Worm (Caenorhabditis elegans) whole organism, L1 larva: Measurements from ENCODE around the gene M110.7.
A peak's percentile ranks its signal among the peaks of the same experiment; 100 is the strongest.

Experiments used
- C16A3.4 ChIP-seq: fragments of 150-350 bp; optimal IDR thresholded peaks from 2 replicates; lab custom pipeline; 2014; ENCODE audit warnings: missing biosample characterization, missing genetic modification characterization
- C34B4.2 ChIP-seq: sonication (generic microtip); optimal IDR thresholded peaks from 2 replicates; lab custom pipeline; 2017; ENCODE audit warnings: mild to moderate bottlenecking, missing genetic modification characterization, missing compliant biosample characterization
- F16B12.6 ChIP-seq: fragments of 150-350 bp; optimal IDR thresholded peaks from 2 replicates; lab custom pipeline; 2014; ENCODE audit warnings: missing biosample characterization, missing genetic modification characterization
- Y116A8C.19 ChIP-seq: sonication (generic microtip); optimal IDR thresholded peaks from 2 replicates; lab custom pipeline; 2016; ENCODE audit warnings: missing compliant biosample characterization, missing genetic modification characterization, borderline replicate concordance
- aha-1 ChIP-seq: fragments of 150-350 bp; optimal IDR thresholded peaks from 2 replicates; lab custom pipeline; 2014; ENCODE audit warnings: missing biosample characterization, missing genetic modification characterization
- alr-1 ChIP-seq: fragments of 200-800 bp; sonication (Bioruptor generic); optimal IDR thresholded peaks from 2 replicates; lab custom pipeline; 2018; ENCODE audit warnings: borderline replicate concordance, mild to moderate bottlenecking, missing genetic modification characterization, missing compliant biosample characterization
- blmp-1 ChIP-seq: fragments of 150-350 bp; optimal IDR thresholded peaks from 2 replicates; lab custom pipeline; 2014; ENCODE audit warnings: missing biosample characterization, missing genetic modification characterization
- ceh-88 ChIP-seq: fragments of 200-800 bp; sonication (Bioruptor generic); IDR thresholded peaks from 2 replicates; pipeline ENCODE4 v1.3.6; 2022; ENCODE audit warnings: missing genetic modification characterization, missing compliant biosample characterization
- ces-1 ChIP-seq: fragments of 150-350 bp; optimal IDR thresholded peaks from 2 replicates; lab custom pipeline; 2014; ENCODE audit warnings: missing biosample characterization, missing genetic modification reagents, missing genetic modification characterization
- efl-3 ChIP-seq: fragments of 200-800 bp; sonication (Bioruptor generic); optimal IDR thresholded peaks from 2 replicates; lab custom pipeline; 2018; ENCODE audit warnings: mild to moderate bottlenecking, missing genetic modification characterization, missing compliant biosample characterization
- egl-13 ChIP-seq: sonication (generic microtip); optimal IDR thresholded peaks from 2 replicates; lab custom pipeline; 2016; ENCODE audit warnings: missing genotype, missing genetic modification reagents, missing genetic modification characterization, missing compliant biosample characterization
- elt-2 ChIP-seq: sonication (generic microtip); optimal IDR thresholded peaks from 2 replicates; lab custom pipeline; 2016; ENCODE audit warnings: missing genetic modification characterization, mild to moderate bottlenecking, inconsistent platforms, missing compliant biosample characterization, missing genetic modification reagents
- elt-3 ChIP-seq, 6 experiments: fragments of 150-350 bp in 1 of 6; sonication (generic microtip); optimal IDR thresholded peaks; 2 replicates each; lab custom pipeline; 2017 to 2018; ENCODE audit warnings: missing biosample characterization in 6 of 6, missing genetic modification characterization in 6 of 6, inconsistent platforms in 1 of 6
- ets-5 ChIP-seq: fragments of 200-800 bp; sonication (Bioruptor generic); IDR thresholded peaks from 2 replicates; pipeline ENCODE4 v1.3.6; 2022; ENCODE audit warnings: missing genetic modification characterization, missing compliant biosample characterization
- fkh-10 ChIP-seq: sonication (generic microtip); optimal IDR thresholded peaks from 2 replicates; lab custom pipeline; 2017; ENCODE audit warnings: missing biosample characterization, missing genetic modification reagents, missing genetic modification characterization
- fkh-8 ChIP-seq: sonication (generic microtip); optimal IDR thresholded peaks from 2 replicates; lab custom pipeline; 2016; ENCODE audit warnings: mild to moderate bottlenecking, missing genetic modification characterization, missing compliant biosample characterization
- fos-1 ChIP-seq: fragments of 150-350 bp; optimal IDR thresholded peaks from 2 replicates; lab custom pipeline; 2014; ENCODE audit warnings: missing biosample characterization, missing genetic modification characterization
- hlh-17 ChIP-seq: fragments of 200-800 bp; sonication (Bioruptor generic); optimal IDR thresholded peaks from 2 replicates; lab custom pipeline; 2018; ENCODE audit warnings: missing genetic modification characterization, mild to moderate bottlenecking, missing compliant biosample characterization, moderate library complexity, borderline replicate concordance
- hpl-2 ChIP-seq: fragments of 150-350 bp; optimal IDR thresholded peaks from 2 replicates; lab custom pipeline; 2014; ENCODE audit warnings: missing biosample characterization, missing genetic modification reagents, missing genetic modification characterization
- isw-1 ChIP-seq: fragments of 200-800 bp; sonication (Bioruptor generic); IDR thresholded peaks from 2 replicates; pipeline ENCODE4 v1.3.6; 2022; ENCODE audit warnings: missing genetic modification characterization, missing compliant biosample characterization
- lin-14 ChIP-seq: fragments of 200-800 bp; sonication (Bioruptor generic); optimal IDR thresholded peaks from 2 replicates; lab custom pipeline; 2018; ENCODE audit warnings: mild to moderate bottlenecking, missing genetic modification characterization, moderate library complexity, missing compliant biosample characterization
- lin-35 ChIP-seq, 2 experiments: fragments of 150-350 bp; optimal IDR thresholded peaks; 2 replicates each; lab custom pipeline; 2014; ENCODE audit warnings: missing biosample characterization in 2 of 2, missing genetic modification characterization in 2 of 2, missing genetic modification reagents in 2 of 2
- lin-39 ChIP-seq: fragments of 150-350 bp; optimal IDR thresholded peaks from 2 replicates; lab custom pipeline; 2014; ENCODE audit warnings: missing biosample characterization, missing genetic modification reagents, missing genetic modification characterization
- lsy-2 ChIP-seq, 2 experiments: fragments of 150-350 bp; optimal IDR thresholded peaks; 2 replicates each; lab custom pipeline; 2014; ENCODE audit warnings: missing biosample characterization in 2 of 2, missing genetic modification characterization in 2 of 2
- mef-2 ChIP-seq: fragments of 150-350 bp; optimal IDR thresholded peaks from 2 replicates; lab custom pipeline; 2014; ENCODE audit warnings: missing biosample characterization, missing genetic modification characterization
- mep-1 ChIP-seq: fragments of 150-350 bp; optimal IDR thresholded peaks from 2 replicates; lab custom pipeline; 2014; ENCODE audit warnings: missing biosample characterization, missing genetic modification characterization
- nhr-19 ChIP-seq: fragments of 200-800 bp; sonication (Bioruptor generic); conservative IDR thresholded peaks from 2 replicates; pipeline ENCODE4 v1.3.6; 2022; ENCODE audit warnings: missing genetic modification characterization, missing compliant biosample characterization
- nhr-20 ChIP-seq: sonication (generic microtip); optimal IDR thresholded peaks from 2 replicates; lab custom pipeline; 2016; ENCODE audit warnings: mild to moderate bottlenecking, missing genetic modification characterization, missing compliant biosample characterization
- nhr-28 ChIP-seq: fragments of 150-350 bp; optimal IDR thresholded peaks from 2 replicates; lab custom pipeline; 2014; ENCODE audit warnings: missing biosample characterization, missing genetic modification characterization
- nhr-47 ChIP-seq: sonication (generic microtip); optimal IDR thresholded peaks from 2 replicates; lab custom pipeline; 2016; ENCODE audit warnings: mild to moderate bottlenecking, missing genetic modification characterization, moderate library complexity, missing compliant biosample characterization
- nhr-71 ChIP-seq: sonication (generic microtip); optimal IDR thresholded peaks from 2 replicates; lab custom pipeline; 2016; ENCODE audit warnings: mild to moderate bottlenecking, missing genetic modification characterization, moderate library complexity, missing compliant biosample characterization
- nhr-77 ChIP-seq: fragments of 150-350 bp; optimal IDR thresholded peaks from 2 replicates; lab custom pipeline; 2014; ENCODE audit warnings: missing biosample characterization, missing genetic modification characterization
- nhr-85 ChIP-seq: sonication (generic microtip); peaks from one replicate; lab custom pipeline; 2016; ENCODE audit warnings: missing genetic modification characterization, inconsistent platforms, missing compliant biosample characterization
- pag-3 ChIP-seq: sonication (generic microtip); optimal IDR thresholded peaks from 2 replicates; lab custom pipeline; 2017; ENCODE audit warnings: missing genetic modification characterization, mild to moderate bottlenecking, missing compliant biosample characterization, antibody characterized with exemption, borderline replicate concordance; ENCODE audit not compliant: insufficient read depth
- pax-3 ChIP-seq: fragments of 200-800 bp; sonication (Bioruptor generic); optimal IDR thresholded peaks from 2 replicates; lab custom pipeline; 2018; ENCODE audit warnings: mild to moderate bottlenecking, missing genetic modification characterization, moderate library complexity, missing compliant biosample characterization
- snpc-4 ChIP-seq: fragments of 150-350 bp; optimal IDR thresholded peaks from 2 replicates; lab custom pipeline; 2014; ENCODE audit warnings: missing biosample characterization, missing genetic modification characterization
- snu-23 ChIP-seq: sonication (generic microtip); optimal IDR thresholded peaks from 2 replicates; lab custom pipeline; 2016; ENCODE audit warnings: missing genetic modification characterization, missing compliant biosample characterization
- tbx-2 ChIP-seq: sonication (generic microtip); optimal IDR thresholded peaks from 2 replicates; lab custom pipeline; 2016; ENCODE audit warnings: missing genetic modification characterization, missing compliant biosample characterization
- tlp-1 ChIP-seq: fragments of 150-350 bp; optimal IDR thresholded peaks from 2 replicates; lab custom pipeline; 2014; ENCODE audit warnings: missing biosample characterization, missing genetic modification characterization
- unc-130 ChIP-seq: fragments of 150-350 bp; optimal IDR thresholded peaks from 2 replicates; lab custom pipeline; 2017; ENCODE audit warnings: missing biosample characterization, missing genetic modification characterization, inconsistent platforms
- unc-30 ChIP-seq: sonication (generic microtip); optimal IDR thresholded peaks from 2 replicates; lab custom pipeline; 2017; ENCODE audit warnings: missing biosample characterization, missing genetic modification characterization
- unc-86 ChIP-seq: sonication (generic microtip); optimal IDR thresholded peaks from 2 replicates; lab custom pipeline; 2016; ENCODE audit warnings: missing genetic modification characterization, missing compliant biosample characterization
- unc-98 ChIP-seq: fragments of 200-800 bp; sonication (Bioruptor generic); IDR thresholded peaks from 2 replicates; pipeline ENCODE4 v1.3.6; 2022; ENCODE audit warnings: missing genetic modification characterization, missing compliant biosample characterization
- zag-1 ChIP-seq: fragments of 150-350 bp; optimal IDR thresholded peaks from 2 replicates; lab custom pipeline; 2014; ENCODE audit warnings: missing biosample characterization, missing genetic modification characterization
- zip-4 ChIP-seq: fragments of 200-800 bp; sonication (Bioruptor generic); optimal IDR thresholded peaks from 2 replicates; lab custom pipeline; 2018; ENCODE audit warnings: mild to moderate bottlenecking, missing genetic modification characterization, moderate library complexity, missing compliant biosample characterization
- ztf-4 ChIP-seq: fragments of 150-350 bp; optimal IDR thresholded peaks from 2 replicates; lab custom pipeline; 2014; ENCODE audit warnings: missing biosample characterization, missing genetic modification characterization

Gene M110.7

DNA sequence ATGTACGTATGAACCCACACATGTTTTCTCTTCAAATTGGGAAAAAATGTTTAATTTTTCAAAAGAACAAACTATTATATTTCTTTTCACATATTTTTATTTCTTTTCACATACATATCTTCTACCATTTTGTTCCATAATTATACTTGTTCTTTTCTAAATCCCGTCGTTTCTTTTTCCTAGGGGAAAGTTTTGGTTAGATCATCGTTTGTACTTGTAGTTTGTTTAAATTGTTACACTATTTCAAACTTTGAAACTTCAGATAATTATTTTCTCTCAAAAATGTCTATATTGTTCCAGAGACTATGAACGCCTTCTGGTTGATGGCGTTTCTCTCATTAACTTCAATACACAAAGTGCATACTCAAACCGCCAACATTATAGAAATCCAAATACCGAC is 23.4 kb downstream of the M110.7 start, which contains the start of gene F35C11.7:
TSS of gene F35C11.7 (plus strand) at position 301 of the 400 bp plus-strand sequence.
- TF ChIP-seq Y116A8C.19 (tag; lab: Kevin White, UChicago) (no peak), ces-1 (no peak), F16B12.6 (tag; lab: Kevin White, UChicago) (no peak), ets-5 (GFP tag; lab: Robert Waterston, UW) (no peak), zag-1 (tag; lab: Kevin White, UChicago) (no peak), tbx-2 (tag; lab: Kevin White, UChicago) (no peak), nhr-71 (tag; lab: Kevin White, UChicago) (no peak), unc-30 (tag; lab: Kevin White, UChicago) (no peak)
- TF ChIP-seq, all 84 proteins: peak for 0

DNA sequence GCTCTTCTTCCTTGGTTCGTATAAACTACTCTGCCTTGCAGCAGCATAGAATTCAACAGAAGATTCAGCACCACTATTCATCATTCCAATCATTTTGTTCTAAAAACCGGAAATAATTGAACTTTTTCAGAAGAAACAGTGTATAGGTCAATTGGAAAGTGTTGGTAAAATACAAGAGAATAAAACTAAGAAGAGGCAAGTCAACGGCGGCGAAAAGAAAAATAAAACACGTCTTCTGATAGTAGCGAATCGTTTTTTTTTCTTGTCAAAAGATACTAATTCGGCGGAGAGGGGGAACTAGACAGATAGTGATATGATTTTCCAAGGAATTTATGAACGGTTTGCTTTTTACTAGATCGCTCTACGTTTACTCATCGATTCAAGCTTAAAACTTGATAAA is 26.4 kb downstream of the M110.7 start, which contains the start of gene F35C11.6:
TSS of gene F35C11.6 (minus strand) at position 101 of the 400 bp plus-strand sequence.
- TF ChIP-seq lin-39 (tag; lab: Kevin White, UChicago) (no peak), snpc-4 (no peak), F16B12.6 (tag; lab: Kevin White, UChicago) (no peak), fkh-8 (tag; lab: Kevin White, UChicago) (no peak), aha-1 (tag; lab: Kevin White, UChicago) (no peak), unc-30 (tag; lab: Kevin White, UChicago) (no peak), zag-1 (tag; lab: Kevin White, UChicago) (no peak), nhr-85 (tag; lab: Kevin White, UChicago) (no peak), blmp-1 (peak; percentile 9), elt-3 (tag; optimal IDR thresholded peaks at IDR 0.05; lab: Kevin White, UChicago) (peak in 1 of 6 experiments; percentile 3), hlh-17 (GFP tag; lab: Kevin White, UChicago) (no peak), snu-23 (no peak)

ce11 chrII:8259674-8260073 is 27.1 kb downstream of the M110.7 start:
- TF ChIP-seq isw-1 (GFP tag; lab: Robert Waterston, UW) (no peak), elt-3 (tag; optimal IDR thresholded peaks at IDR 0.05; lab: Kevin White, UChicago) (peak in 1 of 6 experiments; percentile 31), unc-86 (tag; lab: Kevin White, UChicago) (no peak), Y116A8C.19 (tag; lab: Kevin White, UChicago) (no peak), unc-130 (peak; percentile 20), nhr-85 (tag; lab: Kevin White, UChicago) (peak; percentile 94), hlh-17 (GFP tag; lab: Kevin White, UChicago) (no peak), fos-1 (tag; lab: Kevin White, UChicago) (no peak), C34B4.2 (tag; lab: Kevin White, UChicago) (no peak), C16A3.4 (tag; lab: Kevin White, UChicago) (no peak), snu-23 (peak; percentile 43), fkh-10 (GFP tag; lab: Kevin White, UChicago) (no peak), nhr-77 (tag; lab: Kevin White, UChicago) (no peak), nhr-28 (tag; lab: Kevin White, UChicago) (no peak), lsy-2 (tag; optimal IDR thresholded peaks at IDR 0.05; lab: Kevin White, UChicago) (no peak), ztf-4 (no peak), unc-30 (tag; lab: Kevin White, UChicago) (no peak), nhr-71 (tag; lab: Kevin White, UChicago) (peak; percentile 51), pax-3 (tag; lab: Kevin White, UChicago) (no peak), nhr-47 (tag; lab: Kevin White, UChicago) (no peak), efl-3 (GFP tag; lab: Kevin White, UChicago) (no peak), F16B12.6 (tag; lab: Kevin White, UChicago) (no peak), mep-1 (tag; lab: Kevin White, UChicago) (no peak), snpc-4 (no peak), tbx-2 (tag; lab: Kevin White, UChicago) (no peak), pag-3 (tag; lab: Kevin White, UChicago) (no peak), unc-98 (no peak), ets-5 (GFP tag; lab: Robert Waterston, UW) (no peak), blmp-1 (peak; percentile 36), ceh-88 (GFP tag; lab: Robert Waterston, UW) (no peak), mef-2 (no peak), egl-13 (tag; lab: Kevin White, UChicago) (no peak), alr-1 (tag; lab: Kevin White, UChicago) (no peak), zag-1 (tag; lab: Kevin White, UChicago) (no peak), lin-35 (GFP tag; optimal IDR thresholded peaks at IDR 0.05; lab: Kevin White, UChicago) (peak in 1 of 2 experiments; percentile 36), nhr-20 (tag; lab: Kevin White, UChicago) (peak; percentile 41), lin-14 (GFP tag; lab: Kevin White, UChicago) (peak; percentile 54), nhr-19 (GFP tag; lab: Robert Waterston, UW) (no peak), elt-2 (no peak), zip-4 (GFP tag; lab: Kevin White, UChicago) (no peak), hpl-2 (GFP tag; lab: Kevin White, UChicago) (no peak), tlp-1 (tag; lab: Kevin White, UChicago) (no peak)
